Fruit fly (Drosophila melanogaster) whole organism, wandering third instar larva: ENCODE measurements around the gene Spec2.

Experiments used
- Abd-B ChIP-seq: fragments of >200 bp; optimal IDR thresholded peaks from 2 replicates; lab custom pipeline; 2017; ENCODE audit warnings: missing biosample characterization, missing genetic modification characterization
- CG32264 ChIP-seq: fragments of 200-800 bp; sonication (Bioruptor generic); optimal IDR thresholded peaks from 2 replicates; lab custom pipeline; 2016; ENCODE audit warnings: missing biosample characterization, missing genetic modification characterization
- CG9705 ChIP-seq: fragments of 200-800 bp; sonication (Bioruptor generic); optimal IDR thresholded peaks from 2 replicates; lab custom pipeline; 2018; ENCODE audit warnings: missing biosample characterization, mild to moderate bottlenecking, missing genetic modification characterization
- CrebA ChIP-seq: fragments of 200-800 bp; sonication (Bioruptor generic); optimal IDR thresholded peaks from 2 replicates; lab custom pipeline; 2016; ENCODE audit warnings: missing biosample characterization, mild to moderate bottlenecking, missing genetic modification characterization, borderline replicate concordance
- Dfd ChIP-seq: fragments of >200 bp; optimal IDR thresholded peaks from 2 replicates; lab custom pipeline; 2017; ENCODE audit warnings: missing biosample characterization, missing genetic modification characterization
- Dif ChIP-seq: fragments of 200-275, 200-300 bp; sonication (Bioruptor generic); optimal IDR thresholded peaks from 2 replicates; lab custom pipeline; 2018; ENCODE audit warnings: missing biosample characterization, missing genetic modification characterization; ENCODE audit not compliant: partially characterized antibody
- GATAd ChIP-seq: sonication (Bioruptor generic); optimal IDR thresholded peaks from 2 replicates; lab custom pipeline; 2016; ENCODE audit warnings: missing biosample characterization, missing genetic modification characterization
- HLH106 ChIP-seq: fragments of 200-800 bp; optimal IDR thresholded peaks from 3 replicates; lab custom pipeline; 2019; ENCODE audit warnings: missing biosample characterization, mild to moderate bottlenecking, missing genetic modification characterization, moderate library complexity
- Hnf4 ChIP-seq: fragments of 200-800 bp; sonication (Bioruptor generic); optimal IDR thresholded peaks from 2 replicates; lab custom pipeline; 2016; ENCODE audit warnings: missing biosample characterization, mild to moderate bottlenecking, missing genetic modification characterization
- Hr78 ChIP-seq: fragments of >200 bp; optimal IDR thresholded peaks from 2 replicates; lab custom pipeline; 2017; ENCODE audit warnings: missing biosample characterization, missing genetic modification characterization
- Hr83 ChIP-seq: fragments of 200-300 bp; sonication (Bioruptor generic); optimal IDR thresholded peaks from 2 replicates; lab custom pipeline; 2016; ENCODE audit warnings: missing biosample characterization, mild to moderate bottlenecking, missing genetic modification characterization, moderate library complexity; ENCODE audit not compliant: poor library complexity, severe bottlenecking
- Jra ChIP-seq: sonication (Bioruptor generic); optimal IDR thresholded peaks from 2 replicates; lab custom pipeline; 2016; ENCODE audit warnings: missing biosample characterization, missing genetic modification characterization
- Mio ChIP-seq: sonication (Bioruptor generic); optimal IDR thresholded peaks from 2 replicates; lab custom pipeline; 2016; ENCODE audit warnings: missing biosample characterization, missing genetic modification characterization
- Myc ChIP-seq: fragments of >200 bp; optimal IDR thresholded peaks from 2 replicates; lab custom pipeline; 2017
- N ChIP-seq: fragments of >200 bp; optimal IDR thresholded peaks from 2 replicates; lab custom pipeline; 2018; ENCODE audit warnings: missing biosample characterization, missing external identifiers, missing genetic modification characterization
- OdsH ChIP-seq: fragments of 200-800 bp; sonication (Bioruptor generic); optimal IDR thresholded peaks from 2 replicates; lab custom pipeline; 2016; ENCODE audit warnings: missing biosample characterization, mild to moderate bottlenecking, missing genetic modification characterization
- Rel ChIP-seq, 2 experiments: fragments of 200-800 bp; sonication (Bioruptor generic) in 1 of 2; optimal IDR thresholded peaks; 2 replicates in 1 of 2; 3 replicates in 1 of 2; lab custom pipeline; 2016 to 2019; ENCODE audit warnings: mild to moderate bottlenecking in 2 of 2, missing biosample characterization in 2 of 2, missing genetic modification characterization in 2 of 2, moderate library complexity in 1 of 2
- Sp1 ChIP-seq: fragments of 200-800 bp; sonication (Bioruptor generic); optimal IDR thresholded peaks from 3 replicates; lab custom pipeline; 2019; ENCODE audit warnings: missing biosample characterization, mild to moderate bottlenecking, missing genetic modification characterization, moderate library complexity
- Vsx2 ChIP-seq: fragments of 200-300, 225-300 bp; sonication (Bioruptor generic); optimal IDR thresholded peaks from 2 replicates; lab custom pipeline; 2018; ENCODE audit warnings: missing biosample characterization, missing genetic modification characterization; ENCODE audit not compliant: partially characterized antibody
- br ChIP-seq: fragments of 200-800 bp; sonication (Bioruptor generic); optimal IDR thresholded peaks from 2 replicates; lab custom pipeline; 2016; ENCODE audit warnings: missing biosample characterization, missing genetic modification characterization
- brk ChIP-seq: fragments of 200-800 bp; sonication (Bioruptor generic); optimal IDR thresholded peaks from 2 replicates; lab custom pipeline; 2016; ENCODE audit warnings: missing biosample characterization, mild to moderate bottlenecking, missing genetic modification characterization
- dl ChIP-seq, 2 experiments: fragments of 175-275, 200-275 bp in 1 of 2; fragments of 200-275 bp in 1 of 2; sonication (Bioruptor generic); optimal IDR thresholded peaks; lab custom pipeline; 2018; ENCODE audit warnings: mild to moderate bottlenecking in 2 of 2, missing biosample characterization in 2 of 2, missing genetic modification characterization in 2 of 2, moderate library complexity in 2 of 2; ENCODE audit not compliant: partially characterized antibody in 2 of 2, insufficient read depth in 1 of 2
- dmrt93B ChIP-seq: fragments of 200-800 bp; sonication (Bioruptor generic); optimal IDR thresholded peaks from 2 replicates; lab custom pipeline; 2018; ENCODE audit warnings: missing biosample characterization, mild to moderate bottlenecking, missing genetic modification characterization
- dsf ChIP-seq: sonication (Bioruptor generic); optimal IDR thresholded peaks from 2 replicates; lab custom pipeline; 2016; ENCODE audit warnings: missing biosample characterization, missing genetic modification characterization, borderline replicate concordance
- ey ChIP-seq: fragments of 200-800 bp; sonication (Bioruptor generic); optimal IDR thresholded peaks from 2 replicates; lab custom pipeline; 2016; ENCODE audit warnings: missing biosample characterization, missing genetic modification characterization
- foxo ChIP-seq, 2 experiments: fragments of 200-800 bp; sonication (Bioruptor generic); optimal IDR thresholded peaks; 2 replicates in 1 of 2; 3 replicates in 1 of 2; lab custom pipeline; 2016 to 2017; ENCODE audit warnings: missing biosample characterization in 2 of 2, missing genetic modification characterization in 2 of 2
- fru ChIP-seq: fragments of 200-800 bp; sonication (Bioruptor generic); optimal IDR thresholded peaks from 3 replicates; lab custom pipeline; 2016; ENCODE audit warnings: missing biosample characterization, mild to moderate bottlenecking, missing genetic modification characterization
- h ChIP-seq: fragments of 200-800 bp; sonication (Bioruptor generic); optimal IDR thresholded peaks from 3 replicates; lab custom pipeline; 2016; ENCODE audit warnings: missing biosample characterization, mild to moderate bottlenecking, missing genetic modification characterization
- jim ChIP-seq: fragments of 175-275, 200-325 bp; sonication (Bioruptor generic); optimal IDR thresholded peaks from 2 replicates; lab custom pipeline; 2016; ENCODE audit warnings: missing biosample characterization, mild to moderate bottlenecking, missing genetic modification characterization
- lola ChIP-seq: fragments of >200 bp; optimal IDR thresholded peaks from 2 replicates; lab custom pipeline; 2017; ENCODE audit warnings: missing biosample characterization, missing genetic modification characterization
- pan ChIP-seq: fragments of >200 bp; optimal IDR thresholded peaks from 2 replicates; lab custom pipeline; 2017
- psq ChIP-seq: fragments of 200-800 bp; sonication (Bioruptor generic); optimal IDR thresholded peaks from 3 replicates; lab custom pipeline; 2017; ENCODE audit warnings: missing biosample characterization, mild to moderate bottlenecking, missing genetic modification characterization, moderate library complexity
- rgr ChIP-seq: fragments of 200-800 bp; sonication (Bioruptor generic); optimal IDR thresholded peaks from 3 replicates; lab custom pipeline; 2016; ENCODE audit warnings: missing biosample characterization, mild to moderate bottlenecking, missing genetic modification characterization
- sage ChIP-seq: fragments of 200-800 bp; sonication (Bioruptor generic); optimal IDR thresholded peaks from 2 replicates; lab custom pipeline; 2016; ENCODE audit warnings: missing biosample characterization, mild to moderate bottlenecking, missing genetic modification characterization
- sv ChIP-seq: fragments of 200-800 bp; sonication (Bioruptor generic); optimal IDR thresholded peaks from 3 replicates; lab custom pipeline; 2016; ENCODE audit warnings: missing biosample characterization, missing genetic modification characterization
- tai ChIP-seq: sonication (Bioruptor generic); optimal IDR thresholded peaks from 2 replicates; lab custom pipeline; 2016; ENCODE audit warnings: missing biosample characterization, missing genetic modification characterization
- usp ChIP-seq: fragments of >200 bp; optimal IDR thresholded peaks from 2 replicates; lab custom pipeline; 2017; ENCODE audit warnings: missing biosample characterization, missing genetic modification characterization
- woc ChIP-seq: sonication (Bioruptor generic); optimal IDR thresholded peaks from 2 replicates; lab custom pipeline; 2016; ENCODE audit warnings: missing biosample characterization, mild to moderate bottlenecking, missing genetic modification characterization

Spec2 gene

DNA sequence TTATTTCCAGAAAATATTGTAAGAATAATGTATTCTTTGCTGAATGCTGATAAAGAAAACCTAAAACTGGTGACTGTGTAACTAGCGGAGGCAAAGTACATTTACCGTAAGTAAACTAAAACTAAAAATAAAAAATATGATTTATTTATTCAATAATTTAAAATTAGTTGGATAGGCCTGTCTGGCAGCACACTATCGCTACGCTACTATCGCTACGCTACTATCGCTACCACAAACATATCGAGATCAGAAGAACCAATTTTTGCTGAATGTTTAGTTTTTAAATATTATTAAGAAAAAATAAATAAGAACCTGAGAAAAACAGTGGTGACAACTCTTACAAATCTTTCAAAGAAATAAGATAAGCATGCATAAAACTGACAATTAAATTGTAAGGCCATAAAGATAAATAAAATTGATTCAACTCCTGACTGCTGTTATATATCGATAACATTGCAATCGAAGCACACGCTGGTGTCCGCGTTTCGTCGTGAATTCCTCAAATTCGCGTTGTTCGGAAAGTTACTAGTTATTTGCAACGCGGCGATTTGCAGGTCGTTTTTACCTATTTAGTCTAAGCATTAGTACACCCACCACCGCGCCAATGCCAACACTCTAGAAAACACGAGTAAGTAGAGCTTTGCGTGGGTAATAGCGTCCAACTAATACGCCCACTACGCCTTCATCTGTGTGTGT is 36.4 kb upstream of the Spec2 start, which contains the start of gene Wdr33:
TSS of gene Wdr33 (plus strand) at position 438 of the 696 bp plus-strand sequence.
- TF ChIP-seq Jra: no peak
- TF ChIP-seq foxo (GFP tag; optimal IDR thresholded peaks at IDR 0.05; lab: Kevin White, UChicago): peak in 1 of 2 experiments; percentile 51
- no peak for TF ChIP-seq CG32264
- peak; percentile 29 for TF ChIP-seq rgr (GFP tag; lab: Kevin White, UChicago)
- no peak for TF ChIP-seq sv (GFP tag; lab: Kevin White, UChicago)
- TF ChIP-seq Hnf4 (GFP tag; lab: Kevin White, UChicago): no peak
- peak; percentile 22 for TF ChIP-seq Sp1 (GFP tag; lab: Kevin White, UChicago)
- TF ChIP-seq Mio (GFP tag; lab: Kevin White, UChicago): no peak
- TF ChIP-seq Vsx2 (GFP tag; lab: Kevin White, UChicago): no peak
- no peak for TF ChIP-seq pan (lab: Kevin White, UChicago)
- no peak for TF ChIP-seq psq
- TF ChIP-seq Rel (GFP tag; optimal IDR thresholded peaks at IDR 0.05; lab: Kevin White, UChicago): no peak
- TF ChIP-seq Rel (tag; optimal IDR thresholded peaks at IDR 0.05; lab: Kevin White, UChicago): no peak
- no peak for TF ChIP-seq jim (GFP tag; lab: Kevin White, UChicago)
- no peak for TF ChIP-seq dl (GFP tag; optimal IDR thresholded peaks at IDR 0.05; lab: Kevin White, UChicago; ENCODE audit: insufficient read depth in 1 of 2, partially characterized antibody in 2 of 2)
- no peak for TF ChIP-seq ey (GFP tag; lab: Kevin White, UChicago)
- no peak for TF ChIP-seq h (GFP tag; lab: Kevin White, UChicago)
- no peak for TF ChIP-seq OdsH (GFP tag; lab: Kevin White, UChicago)
- no peak for TF ChIP-seq Hr78 (GFP tag; lab: Kevin White, UChicago)
- TF ChIP-seq Dif (GFP tag; lab: Kevin White, UChicago): no peak
- peak; percentile 49 for TF ChIP-seq CG9705 (GFP tag; lab: Kevin White, UChicago)
- TF ChIP-seq br: no peak
- no peak for TF ChIP-seq CrebA
- no peak for TF ChIP-seq brk (GFP tag; lab: Kevin White, UChicago)
- no peak for TF ChIP-seq tai (GFP tag; lab: Kevin White, UChicago)
- TF ChIP-seq usp (GFP tag; lab: Kevin White, UChicago): no peak
- no peak for TF ChIP-seq dsf (GFP tag; lab: Kevin White, UChicago)
- no peak for TF ChIP-seq GATAd (GFP tag; lab: Kevin White, UChicago)
- TF ChIP-seq Dfd (GFP tag; lab: Kevin White, UChicago): no peak
- TF ChIP-seq dmrt93B: no peak
- TF ChIP-seq HLH106 (tag; lab: Kevin White, UChicago): peak; percentile 64
- peak; percentile 45 for TF ChIP-seq woc (GFP tag; lab: Kevin White, UChicago)
- TF ChIP-seq Myc: no peak
- peak; percentile 34 for TF ChIP-seq Hr83 (GFP tag; lab: Kevin White, UChicago)
- TF ChIP-seq lola (GFP tag; lab: Kevin White, UChicago): no peak
- no peak for TF ChIP-seq Abd-B (GFP tag; lab: Kevin White, UChicago)
- TF ChIP-seq sage (GFP tag; lab: Kevin White, UChicago): no peak
- TF ChIP-seq N (GFP tag; lab: Kevin White, UChicago): no peak
- peak; percentile 22 for TF ChIP-seq fru
- TF ChIP-seq, all 38 proteins: peak for 8

DNA sequence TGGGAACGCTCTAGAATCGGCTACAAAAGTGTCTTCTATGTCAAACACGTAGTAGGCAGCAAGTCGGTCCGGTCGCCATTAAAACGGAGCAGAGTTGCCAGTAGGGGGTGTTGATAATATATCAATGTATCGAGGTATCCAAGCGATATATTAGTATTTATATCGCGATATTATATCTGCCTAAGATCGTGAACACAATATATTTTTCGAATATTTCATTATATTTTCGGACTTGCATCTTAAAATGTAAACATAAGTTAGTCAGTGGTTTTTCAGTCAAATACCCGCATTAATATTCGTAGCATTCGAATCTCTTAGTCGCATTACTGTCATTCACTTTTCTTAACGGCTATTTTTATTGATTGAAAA is 35.9 kb upstream of the Spec2 start, which contains the start of gene CG2182:
TSS of gene CG2182 (minus strand) at position 84 of the 369 bp plus-strand sequence.
- TF ChIP-seq Jra: peak; percentile 6
- TF ChIP-seq tai (GFP tag; lab: Kevin White, UChicago): no peak
- TF ChIP-seq Hr83 (GFP tag; lab: Kevin White, UChicago): peak; percentile 36
- TF ChIP-seq ey (GFP tag; lab: Kevin White, UChicago): no peak
- peak; percentile 10 for TF ChIP-seq Hnf4 (GFP tag; lab: Kevin White, UChicago)
